Fruit fly (Drosophila melanogaster) whole organism, adult: Measurements from ENCODE around the gene bsf.

ENCODE experiments used
- CG11617 ChIP-seq: fragments of 200-800 bp; sonication (Bioruptor generic); optimal IDR thresholded peaks from 2 replicates; lab custom pipeline; 2017; ENCODE audit warnings: mild to moderate bottlenecking, missing biosample characterization, missing genetic modification reagents, missing genetic modification characterization
- CG12768 ChIP-seq: fragments of 200-800 bp; sonication (Bioruptor generic); optimal IDR thresholded peaks from 2 replicates; lab custom pipeline; 2017; ENCODE audit warnings: missing biosample characterization, missing genetic modification characterization, mild to moderate bottlenecking, moderate library complexity, missing genetic modification reagents
- CG14711 ChIP-seq: fragments of 200-800 bp; sonication (Bioruptor generic); optimal IDR thresholded peaks from 2 replicates; lab custom pipeline; 2018; ENCODE audit warnings: missing biosample characterization, mild to moderate bottlenecking, missing genetic modification characterization, moderate library complexity
- CG1620 ChIP-seq: fragments of 200-800 bp; sonication (Bioruptor generic); optimal IDR thresholded peaks from 2 replicates; lab custom pipeline; 2016; ENCODE audit warnings: missing biosample characterization, missing genetic modification characterization
- CG33017 ChIP-seq: fragments of 200-800 bp; sonication (Bioruptor generic); optimal IDR thresholded peaks from 2 replicates; lab custom pipeline; 2018; ENCODE audit warnings: missing biosample characterization, mild to moderate bottlenecking, missing genetic modification characterization, moderate library complexity
- CG5204 ChIP-seq: fragments of 200-800 bp; sonication (Bioruptor generic); optimal IDR thresholded peaks from 2 replicates; lab custom pipeline; 2016; ENCODE audit warnings: missing biosample characterization, missing genetic modification characterization
- CG7045 ChIP-seq: fragments of 200-800 bp; sonication (Bioruptor generic); optimal IDR thresholded peaks from 2 replicates; lab custom pipeline; 2017; ENCODE audit warnings: missing biosample characterization, mild to moderate bottlenecking, missing genetic modification characterization
- CG7101 ChIP-seq: fragments of 200-800 bp; sonication (Bioruptor generic); optimal IDR thresholded peaks from 2 replicates; lab custom pipeline; 2018; ENCODE audit warnings: missing biosample characterization, mild to moderate bottlenecking, missing genetic modification characterization, moderate library complexity
- Clk ChIP-seq: fragments of 200-800 bp; sonication (Bioruptor generic); optimal IDR thresholded peaks from 2 replicates; lab custom pipeline; 2017; ENCODE audit warnings: missing biosample characterization, missing genetic modification characterization
- Crg-1 ChIP-seq: fragments of 200-800 bp; sonication (Bioruptor generic); optimal IDR thresholded peaks from 2 replicates; lab custom pipeline; 2016; ENCODE audit warnings: missing biosample characterization, missing genetic modification characterization
- Hr96 ChIP-seq: fragments of 200-800 bp; sonication (Bioruptor generic); optimal IDR thresholded peaks from 2 replicates; lab custom pipeline; 2016; ENCODE audit warnings: missing biosample characterization, missing genetic modification characterization
- Mnt ChIP-seq: fragments of 200-800 bp; sonication (Bioruptor generic); optimal IDR thresholded peaks from 2 replicates; lab custom pipeline; 2016; ENCODE audit warnings: missing biosample characterization, mild to moderate bottlenecking, missing genetic modification characterization
- bab1 ChIP-seq: fragments of 200-800 bp; sonication (Bioruptor generic); optimal IDR thresholded peaks from 3 replicates; lab custom pipeline; 2019; ENCODE audit warnings: missing biosample characterization, mild to moderate bottlenecking, missing genetic modification characterization, moderate library complexity
- cic ChIP-seq: fragments of 200-800 bp; sonication (Bioruptor generic); optimal IDR thresholded peaks from 2 replicates; lab custom pipeline; 2017; ENCODE audit warnings: missing biosample characterization, mild to moderate bottlenecking, missing genetic modification characterization, moderate library complexity
- cnc ChIP-seq, 2 experiments: fragments of >200 bp; optimal IDR thresholded peaks; 2 replicates each; lab custom pipeline; 2017
- kay ChIP-seq: fragments of 200-800 bp; sonication (Bioruptor generic); peaks from one replicate; lab custom pipeline; 2016; ENCODE audit warnings: missing biosample characterization, missing genetic modification characterization, borderline replicate concordance
- ovo ChIP-seq: fragments of 200-800 bp; sonication (Bioruptor generic); optimal IDR thresholded peaks from 2 replicates; lab custom pipeline; 2016; ENCODE audit warnings: missing biosample characterization, missing genetic modification characterization
- pad ChIP-seq: fragments of 200-800 bp; sonication (Bioruptor generic); optimal IDR thresholded peaks from 3 replicates; lab custom pipeline; 2017; ENCODE audit warnings: missing biosample characterization, missing genetic modification characterization, mild to moderate bottlenecking, moderate library complexity, missing genetic modification reagents
- tj ChIP-seq: fragments of 200-800 bp; sonication (Bioruptor generic); optimal IDR thresholded peaks from 3 replicates; lab custom pipeline; 2017; ENCODE audit warnings: missing biosample characterization, mild to moderate bottlenecking, missing genetic modification characterization, moderate library complexity
- toe ChIP-seq: fragments of 200-800 bp; sonication (Bioruptor generic); optimal IDR thresholded peaks from 2 replicates; lab custom pipeline; 2016; ENCODE audit warnings: missing biosample characterization, missing genetic modification characterization

Gene bsf

dm6 chr2L:18485211-18485610 is 30.8 kb upstream of the bsf start, which contains the start of gene grnd:
Gene grnd, plus strand, starts transcription at chr2L:18485417.
- TF ChIP-seq Clk = no peak
- TF ChIP-seq Crg-1 (GFP tag; lab: Kevin White, UChicago) = no peak
- TF ChIP-seq CG5204 = no peak
- TF ChIP-seq CG7045 (GFP tag; lab: Kevin White, UChicago) = no peak
- TF ChIP-seq toe = no peak
- TF ChIP-seq CG12768 = peak; percentile 10
- TF ChIP-seq bab1 (GFP tag; lab: Kevin White, UChicago) = no peak
- peak in 1 of 2 experiments; percentile 9 for TF ChIP-seq cnc (optimal IDR thresholded peaks at IDR 0.05; lab: Kevin White, UChicago)
- no peak for TF ChIP-seq pad (GFP tag; lab: Kevin White, UChicago)
- TF ChIP-seq ovo (GFP tag; lab: Kevin White, UChicago) = no peak
- peak; percentile 55 for TF ChIP-seq kay (GFP tag; lab: Kevin White, UChicago)
- TF ChIP-seq cic = peak; percentile 56
- TF ChIP-seq CG7101 (tag; lab: Kevin White, UChicago) = no peak
- no peak for TF ChIP-seq Hr96 (GFP tag; lab: Kevin White, UChicago)
- no peak for TF ChIP-seq CG33017 (tag; lab: Kevin White, UChicago)
- TF ChIP-seq CG1620 (GFP tag; lab: Kevin White, UChicago) = no peak

dm6 chr2L:18484382-18485050 is 30.1 kb upstream of the bsf start, which contains the start of gene CG10283:
Gene CG10283, minus strand, starts transcription at chr2L:18484513.
- no peak for TF ChIP-seq Hr96 (GFP tag; lab: Kevin White, UChicago)
- TF ChIP-seq Mnt (GFP tag; lab: Kevin White, UChicago) = peak; percentile 57
- TF ChIP-seq cic = peak; percentile 2
- TF ChIP-seq CG33017 (tag; lab: Kevin White, UChicago) = no peak
- TF ChIP-seq kay (GFP tag; lab: Kevin White, UChicago) = no peak
- TF ChIP-seq Clk = no peak
- TF ChIP-seq CG12768 = peak; percentile 37
- peak; percentile 49 for TF ChIP-seq tj
- TF ChIP-seq cnc (optimal IDR thresholded peaks at IDR 0.05; lab: Kevin White, UChicago) = no peak
- no peak for TF ChIP-seq CG5204
- TF ChIP-seq CG7045 (GFP tag; lab: Kevin White, UChicago) = no peak
- no peak for TF ChIP-seq pad (GFP tag; lab: Kevin White, UChicago)
- TF ChIP-seq ovo (GFP tag; lab: Kevin White, UChicago) = no peak
- no peak for TF ChIP-seq toe
- TF ChIP-seq CG14711 (tag; lab: Kevin White, UChicago) = no peak
- TF ChIP-seq Crg-1 (GFP tag; lab: Kevin White, UChicago) = no peak
- no peak for TF ChIP-seq CG1620 (GFP tag; lab: Kevin White, UChicago)
- TF ChIP-seq bab1 (GFP tag; lab: Kevin White, UChicago) = peak; percentile 60
- no peak for TF ChIP-seq CG7101 (tag; lab: Kevin White, UChicago)
- TF ChIP-seq CG11617 (GFP tag; lab: Kevin White, UChicago) = no peak

- TF ChIP-seq pad (GFP tag; lab: Kevin White, UChicago) (no peak), Crg-1 (GFP tag; lab: Kevin White, UChicago) (peak; percentile 0), ovo (GFP tag; lab: Kevin White, UChicago) (no peak), bab1 (GFP tag; lab: Kevin White, UChicago) (no peak), Clk (no peak), Mnt (GFP tag; lab: Kevin White, UChicago) (no peak), Hr96 (GFP tag; lab: Kevin White, UChicago) (no peak)
Observed at dm6 chr2L:18484040-18484381, 29.6 kb upstream of the bsf start.

dm6 chr2L:18482989-18483388 is 28.6 kb upstream of the bsf start:
- TF ChIP-seq tj = peak; percentile 57
- TF ChIP-seq Clk = no peak

- TF ChIP-seq cic (no peak), Crg-1 (GFP tag; lab: Kevin White, UChicago) (no peak), Clk (no peak), CG7101 (tag; lab: Kevin White, UChicago) (no peak), Mnt (GFP tag; lab: Kevin White, UChicago) (no peak), CG7045 (GFP tag; lab: Kevin White, UChicago) (no peak), CG11617 (GFP tag; lab: Kevin White, UChicago) (no peak), cnc (optimal IDR thresholded peaks at IDR 0.05; lab: Kevin White, UChicago) (no peak), toe (no peak), CG1620 (GFP tag; lab: Kevin White, UChicago) (no peak), bab1 (GFP tag; lab: Kevin White, UChicago) (no peak), CG33017 (tag; lab: Kevin White, UChicago) (no peak), Hr96 (GFP tag; lab: Kevin White, UChicago) (no peak), tj (no peak), ovo (GFP tag; lab: Kevin White, UChicago) (no peak), CG14711 (tag; lab: Kevin White, UChicago) (no peak), kay (GFP tag; lab: Kevin White, UChicago) (no peak)
Observed at dm6 chr2L:18482170-18482569, 27.8 kb upstream of the bsf start.

dm6 chr2L:18481746-18482145 is 27.4 kb upstream of the bsf start:
- TF ChIP-seq Mnt (GFP tag; lab: Kevin White, UChicago) (no peak), CG7101 (tag; lab: Kevin White, UChicago) (no peak), CG14711 (tag; lab: Kevin White, UChicago) (no peak)
